Worm (Caenorhabditis elegans) whole organism, late embryonic: ENCODE results near the gene C17F4.12.

ENCODE experiments used
- F13H6.1 ChIP-seq: sonication (generic microtip); optimal IDR thresholded peaks from 2 replicates; lab custom pipeline; 2016; ENCODE audit warnings: missing genetic modification characterization, missing compliant biosample characterization
- K02D7.2 ChIP-seq: sonication (generic microtip); optimal IDR thresholded peaks from 2 replicates; lab custom pipeline; 2017; ENCODE audit warnings: mild to moderate bottlenecking, missing genetic modification characterization, missing compliant biosample characterization
- K09A11.1 ChIP-seq: sonication (generic microtip); optimal IDR thresholded peaks from 2 replicates; lab custom pipeline; 2017; ENCODE audit warnings: antibody characterized with exemption, mild to moderate bottlenecking, missing genetic modification characterization, missing compliant biosample characterization; ENCODE audit not compliant: insufficient read depth
- T23F11.4 ChIP-seq: fragments of 200-800 bp; sonication (Bioruptor generic); optimal IDR thresholded peaks from 2 replicates; lab custom pipeline; 2018; ENCODE audit warnings: mild to moderate bottlenecking, missing genetic modification characterization, missing compliant biosample characterization
- Y22D7AL.16 ChIP-seq: sonication (generic microtip); optimal IDR thresholded peaks from 2 replicates; lab custom pipeline; 2016; ENCODE audit warnings: missing genetic modification characterization, missing compliant biosample characterization
- ahr-1 ChIP-seq: sonication (generic microtip); optimal IDR thresholded peaks from 2 replicates; lab custom pipeline; 2016; ENCODE audit warnings: missing genetic modification characterization, missing compliant biosample characterization
- ceh-18 ChIP-seq: sonication (generic microtip); optimal IDR thresholded peaks from 2 replicates; lab custom pipeline; 2016; ENCODE audit warnings: missing genetic modification characterization, missing compliant biosample characterization
- ceh-19 ChIP-seq: fragments of 200-800 bp; sonication (Bioruptor generic); optimal IDR thresholded peaks from 2 replicates; lab custom pipeline; 2018; ENCODE audit warnings: mild to moderate bottlenecking, missing genetic modification characterization, missing compliant biosample characterization
- ceh-22 ChIP-seq: sonication (generic microtip); optimal IDR thresholded peaks from 2 replicates; lab custom pipeline; 2017; ENCODE audit warnings: missing biosample characterization, missing genetic modification characterization
- ceh-30 ChIP-seq: fragments of 150-350 bp; optimal IDR thresholded peaks from 2 replicates; lab custom pipeline; 2014; ENCODE audit warnings: missing biosample characterization, missing genetic modification characterization
- elt-2 ChIP-seq: sonication (generic microtip); optimal IDR thresholded peaks from 2 replicates; lab custom pipeline; 2016; ENCODE audit warnings: missing genetic modification reagents, missing genetic modification characterization, missing compliant biosample characterization
- elt-4 ChIP-seq: sonication (generic microtip); optimal IDR thresholded peaks from 2 replicates; lab custom pipeline; 2016; ENCODE audit warnings: missing genetic modification characterization, missing compliant biosample characterization
- ets-4 ChIP-seq: sonication (generic microtip); optimal IDR thresholded peaks from 2 replicates; lab custom pipeline; 2016; ENCODE audit warnings: missing genetic modification characterization, missing compliant biosample characterization
- eyg-1 ChIP-seq: sonication (generic microtip); optimal IDR thresholded peaks from 2 replicates; lab custom pipeline; 2016; ENCODE audit warnings: missing genotype, missing genetic modification characterization, missing compliant biosample characterization
- fax-1 ChIP-seq: sonication (generic microtip); optimal IDR thresholded peaks from 2 replicates; lab custom pipeline; 2016; ENCODE audit warnings: missing genotype, missing genetic modification characterization, missing compliant biosample characterization
- fkh-10 ChIP-seq: fragments of 150-350 bp; optimal IDR thresholded peaks from 2 replicates; lab custom pipeline; 2014; ENCODE audit warnings: missing biosample characterization, missing genetic modification reagents, missing genetic modification characterization
- fkh-6 ChIP-seq: sonication (generic microtip); optimal IDR thresholded peaks from 2 replicates; lab custom pipeline; 2016; ENCODE audit warnings: missing genetic modification characterization, missing compliant biosample characterization
- hlh-13 ChIP-seq: fragments of 200-800 bp; sonication (Bioruptor generic); optimal IDR thresholded peaks from 2 replicates; lab custom pipeline; 2018; ENCODE audit warnings: mild to moderate bottlenecking, missing genetic modification characterization, missing compliant biosample characterization
- hlh-15 ChIP-seq: sonication (generic microtip); optimal IDR thresholded peaks from 2 replicates; lab custom pipeline; 2016; ENCODE audit warnings: missing genetic modification characterization, missing compliant biosample characterization
- hlh-30 ChIP-seq: sonication (generic microtip); optimal IDR thresholded peaks from 2 replicates; lab custom pipeline; 2017; ENCODE audit warnings: antibody characterized with exemption, missing genetic modification characterization, missing compliant biosample characterization; ENCODE audit not compliant: insufficient read depth
- hlh-6 ChIP-seq: sonication (generic microtip); optimal IDR thresholded peaks from 2 replicates; lab custom pipeline; 2016; ENCODE audit warnings: missing genotype, missing genetic modification characterization, missing compliant biosample characterization
- hlh-8 ChIP-seq: sonication (generic microtip); optimal IDR thresholded peaks from 2 replicates; lab custom pipeline; 2016; ENCODE audit warnings: missing genotype, missing genetic modification characterization, missing compliant biosample characterization
- lim-6 ChIP-seq: sonication (generic microtip); optimal IDR thresholded peaks from 2 replicates; lab custom pipeline; 2016; ENCODE audit warnings: missing genetic modification characterization, missing compliant biosample characterization
- lin-11 ChIP-seq: fragments of 200-800 bp; sonication (Bioruptor generic); optimal IDR thresholded peaks from 2 replicates; lab custom pipeline; 2018; ENCODE audit warnings: mild to moderate bottlenecking, missing genetic modification characterization, missing compliant biosample characterization
- mec-3 ChIP-seq: sonication (generic microtip); optimal IDR thresholded peaks from 2 replicates; lab custom pipeline; 2016; ENCODE audit warnings: borderline replicate concordance, missing genetic modification characterization, missing compliant biosample characterization
- odd-2 ChIP-seq: sonication (generic microtip); optimal IDR thresholded peaks from 2 replicates; lab custom pipeline; 2017; ENCODE audit warnings: antibody characterized with exemption, mild to moderate bottlenecking, missing genetic modification characterization, missing compliant biosample characterization
- pat-9 ChIP-seq: fragments of 200-800 bp; sonication (Bioruptor generic); optimal IDR thresholded peaks from 2 replicates; lab custom pipeline; 2018; ENCODE audit warnings: mild to moderate bottlenecking, missing genetic modification characterization, moderate library complexity, missing compliant biosample characterization
- pax-1 ChIP-seq: fragments of 150-350 bp; optimal IDR thresholded peaks from 2 replicates; lab custom pipeline; 2014; ENCODE audit warnings: missing biosample characterization, missing genetic modification characterization
- pha-4 ChIP-seq: fragments of 150-350 bp; optimal IDR thresholded peaks from 2 replicates; lab custom pipeline; 2018; ENCODE audit warnings: missing biosample characterization, missing genetic modification reagents, missing genetic modification characterization
- pros-1 ChIP-seq: fragments of 150-350 bp; optimal IDR thresholded peaks from 2 replicates; lab custom pipeline; 2014; ENCODE audit warnings: missing biosample characterization, missing genetic modification reagents, missing genetic modification characterization
- sdc-2 ChIP-seq: sonication (generic microtip); optimal IDR thresholded peaks from 2 replicates; lab custom pipeline; 2016; ENCODE audit warnings: missing genotype, missing genetic modification characterization, missing compliant biosample characterization
- sox-2 ChIP-seq: fragments of 200-800 bp; sonication (Bioruptor generic); IDR thresholded peaks from 2 replicates; pipeline ENCODE4 v1.3.6; 2022; ENCODE audit warnings: missing genetic modification reagents, missing genetic modification characterization, missing compliant biosample characterization
- sox-4 ChIP-seq: sonication (generic microtip); optimal IDR thresholded peaks from 2 replicates; lab custom pipeline; 2017; ENCODE audit warnings: mild to moderate bottlenecking, missing genetic modification characterization, inconsistent platforms, missing compliant biosample characterization
- syd-9 ChIP-seq: sonication (generic microtip); optimal IDR thresholded peaks from 2 replicates; lab custom pipeline; 2016; ENCODE audit warnings: mild to moderate bottlenecking, missing genetic modification characterization, moderate library complexity, missing compliant biosample characterization
- tbx-2 ChIP-seq: sonication (generic microtip); optimal IDR thresholded peaks from 2 replicates; lab custom pipeline; 2016; ENCODE audit warnings: missing genetic modification characterization, missing compliant biosample characterization
- tbx-7 ChIP-seq: sonication (generic microtip); optimal IDR thresholded peaks from 2 replicates; lab custom pipeline; 2016; ENCODE audit warnings: missing genotype, missing genetic modification characterization, missing compliant biosample characterization
- ttx-3 ChIP-seq: sonication (generic microtip); optimal IDR thresholded peaks from 2 replicates; lab custom pipeline; 2016; ENCODE audit warnings: missing genetic modification reagents, missing genetic modification characterization, missing compliant biosample characterization
- unc-3 ChIP-seq, 2 experiments: fragments of 200-800 bp in 1 of 2; sonication (Bioruptor generic) in 1 of 2; sonication (generic microtip) in 1 of 2; conservative IDR thresholded peaks in 1 of 2; optimal IDR thresholded peaks in 1 of 2; 2 replicates each; pipeline versions ENCODE4 v1.3.6 to Lab custom; 2016 to 2022; ENCODE audit warnings: missing compliant biosample characterization in 2 of 2, missing genetic modification characterization in 2 of 2, missing genetic modification reagents in 1 of 2
- unc-55 ChIP-seq: sonication (generic microtip); optimal IDR thresholded peaks from 2 replicates; lab custom pipeline; 2017; ENCODE audit warnings: missing biosample characterization, missing genetic modification reagents, missing genetic modification characterization
- unc-86 ChIP-seq: sonication (generic microtip); optimal IDR thresholded peaks from 2 replicates; lab custom pipeline; 2016; ENCODE audit warnings: missing genetic modification characterization, missing compliant biosample characterization
- zip-5 ChIP-seq: sonication (generic microtip); optimal IDR thresholded peaks from 2 replicates; lab custom pipeline; 2016; ENCODE audit warnings: missing genetic modification characterization, missing compliant biosample characterization
- ztf-16 ChIP-seq: sonication (generic microtip); optimal IDR thresholded peaks from 2 replicates; lab custom pipeline; 2017; ENCODE audit warnings: missing genetic modification characterization, missing compliant biosample characterization

Gene C17F4.12

ce11 chrII:3244758-3245157 lies 788 bp upstream of the C17F4.12 start:
- TF ChIP-seq lin-11: no peak
- TF ChIP-seq pat-9: no peak
- no peak for TF ChIP-seq unc-86 (tag; lab: Kevin White, UChicago)
- no peak for TF ChIP-seq ceh-18 (tag; lab: Kevin White, UChicago)
- TF ChIP-seq pros-1 (tag; lab: Kevin White, UChicago): no peak
- no peak for TF ChIP-seq mec-3
- no peak for TF ChIP-seq ets-4 (tag; lab: Kevin White, UChicago)
- no peak for TF ChIP-seq odd-2
- no peak for TF ChIP-seq ceh-22
- TF ChIP-seq elt-2: no peak
- TF ChIP-seq ceh-19: no peak
- TF ChIP-seq hlh-15: no peak
- no peak for TF ChIP-seq sox-4
- TF ChIP-seq hlh-6 (tag; lab: Kevin White, UChicago): no peak
- no peak for TF ChIP-seq sdc-2 (tag; lab: Kevin White, UChicago)
- TF ChIP-seq unc-55: no peak

ce11 chrII:3241842-3242241 lies 2.1 kb downstream of the C17F4.12 start:
- TF ChIP-seq fkh-10 (no peak), pax-1 (tag; lab: Kevin White, UChicago) (no peak), zip-5 (tag; lab: Kevin White, UChicago) (no peak), K09A11.1 (tag; lab: Kevin White, UChicago) (no peak), lim-6 (tag; lab: Kevin White, UChicago) (no peak), elt-4 (tag; lab: Kevin White, UChicago) (no peak), sox-2 (GFP tag; lab: Robert Waterston, UW) (no peak), K02D7.2 (tag; lab: Kevin White, UChicago) (no peak), ttx-3 (no peak), odd-2 (no peak), hlh-8 (tag; lab: Kevin White, UChicago) (no peak), unc-55 (no peak), eyg-1 (tag; lab: Kevin White, UChicago) (no peak), sdc-2 (tag; lab: Kevin White, UChicago) (no peak), mec-3 (no peak), ahr-1 (tag; lab: Kevin White, UChicago) (no peak)

- TF ChIP-seq sox-4 (no peak), F13H6.1 (tag; lab: Kevin White, UChicago) (no peak), unc-86 (tag; lab: Kevin White, UChicago) (no peak), elt-4 (tag; lab: Kevin White, UChicago) (no peak), Y22D7AL.16 (tag; lab: Kevin White, UChicago) (no peak), hlh-30 (tag; lab: Kevin White, UChicago) (no peak), unc-3 (GFP tag; conservative IDR thresholded peaks at IDR 0.05; lab: Robert Waterston, UW) (no peak), unc-3 (tag; optimal IDR thresholded peaks at IDR 0.05; lab: Kevin White, UChicago) (no peak)
Observed at ce11 chrII:3240207-3240606, 3.8 kb downstream of the C17F4.12 start, which contains the start of gene C17F4.3. Gene C17F4.3, plus strand, starts transcription at chrII:3240507.

- TF ChIP-seq tbx-2 (tag; lab: Kevin White, UChicago) (no peak), T23F11.4 (GFP tag; lab: Kevin White, UChicago) (no peak), sox-4 (no peak), syd-9 (tag; lab: Kevin White, UChicago) (no peak), lim-6 (tag; lab: Kevin White, UChicago) (no peak), fax-1 (no peak), hlh-13 (GFP tag; lab: Kevin White, UChicago) (no peak), tbx-7 (tag; lab: Kevin White, UChicago) (no peak), F13H6.1 (tag; lab: Kevin White, UChicago) (no peak), elt-2 (no peak), hlh-15 (no peak), pax-1 (tag; lab: Kevin White, UChicago) (no peak), hlh-6 (tag; lab: Kevin White, UChicago) (no peak), ceh-30 (tag; lab: Kevin White, UChicago) (no peak), pros-1 (tag; lab: Kevin White, UChicago) (no peak), sdc-2 (tag; lab: Kevin White, UChicago) (no peak), ceh-22 (no peak), fkh-6 (no peak), ztf-16 (no peak), pha-4 (tag; lab: Kevin White, UChicago) (no peak)
Observed at ce11 chrII:3237038-3237521, 6.9 kb downstream of the C17F4.12 start, which contains the start of the genes srz-67 and C17F4.11. Gene srz-67, minus strand, starts transcription at chrII:3237138. Gene C17F4.11, plus strand, starts transcription at chrII:3237471.
